Fruit fly (Drosophila melanogaster) whole organism, embryonic: ENCODE measurements around the gene CG15263.

ENCODE experiments used
- CG7839 ChIP-seq: fragments of 200-800 bp; sonication (Bioruptor generic); optimal IDR thresholded peaks from 3 replicates; lab custom pipeline; 2018; ENCODE audit warnings: missing biosample characterization, mild to moderate bottlenecking, missing genetic modification characterization, moderate library complexity
- bsh ChIP-seq, 2 experiments: fragments of 200-800 bp; sonication (Bioruptor generic); optimal IDR thresholded peaks; 2 replicates each; lab custom pipeline; 2017 to 2018; ENCODE audit warnings: mild to moderate bottlenecking in 2 of 2, missing biosample characterization in 2 of 2, missing genetic modification characterization in 2 of 2, moderate library complexity in 1 of 2

DNA sequence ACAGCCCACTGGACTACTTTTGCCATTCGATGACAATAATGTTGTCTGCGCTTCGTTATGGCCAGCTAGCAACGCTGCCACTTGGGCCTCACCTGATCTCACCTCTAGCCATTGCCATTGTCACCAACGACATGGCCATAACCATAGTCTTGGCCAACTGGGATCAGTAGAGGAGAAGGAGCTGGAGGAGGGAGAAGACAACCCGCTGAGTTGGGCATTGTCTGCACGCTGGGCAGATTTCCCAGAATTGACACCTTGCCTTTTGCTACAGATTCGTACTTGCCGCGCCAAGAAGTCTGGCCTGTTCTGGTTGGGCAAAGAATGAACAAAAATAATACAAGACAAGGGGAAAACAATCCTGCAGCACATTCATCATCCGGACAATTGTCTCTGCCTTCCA lies 38.4 kb downstream of the CG15263 start:
- TF ChIP-seq bsh (GFP tag; optimal IDR thresholded peaks at IDR 0.05; lab: Kevin White, UChicago) = no peak
- TF ChIP-seq CG7839 (tag; lab: Kevin White, UChicago) = no peak
